Worm (Caenorhabditis elegans): ENCODE measurements around the gene sto-2.

sto-2 gene

ce11 chrX:5342007-5342406, 18.8 kb upstream of the sto-2 start, which contains the start of gene C26B9.7:
Gene C26B9.7 (plus strand): TSS chrX:5342307.
- TF ChIP-seq nhr-28 (tag; optimal IDR thresholded peaks at IDR 0.05) = no peak
- no peak for TF ChIP-seq grh-1 (GFP tag; IDR thresholded peaks at IDR 0.05)
- no peak for TF ChIP-seq nhr-90 (tag; optimal IDR thresholded peaks at IDR 0.05; ENCODE audit: poor library complexity)
- no peak for TF ChIP-seq fkh-10 (GFP tag; optimal IDR thresholded peaks at IDR 0.05)
- TF ChIP-seq nhr-237 (tag; optimal IDR thresholded peaks at IDR 0.05) = no peak
- no peak for TF ChIP-seq nhr-12 (tag; optimal IDR thresholded peaks at IDR 0.05)
- TF ChIP-seq mep-1 (tag; optimal IDR thresholded peaks at IDR 0.05) = no peak
- no peak for TF ChIP-seq nhr-19 (GFP tag; conservative IDR thresholded peaks at IDR 0.05)
- no peak for TF ChIP-seq hpl-2 (GFP tag; optimal IDR thresholded peaks at IDR 0.05)

ce11 chrX:5339889-5340288, 16.7 kb upstream of the sto-2 start, which contains the start of gene C26B9.2:
Gene C26B9.2 (plus strand): TSS chrX:5340189.
- TF ChIP-seq unc-30 (tag; optimal IDR thresholded peaks at IDR 0.05) (no peak), blmp-1 (tag; optimal IDR thresholded peaks at IDR 0.05) (peak; percentile 43), grh-1 (GFP tag; IDR thresholded peaks at IDR 0.05) (no peak), efl-3 (GFP tag; optimal IDR thresholded peaks at IDR 0.05) (no peak), snu-23 (GFP tag; optimal IDR thresholded peaks at IDR 0.05) (no peak), ztf-4 (tag; optimal IDR thresholded peaks at IDR 0.05) (no peak), lin-13 (GFP tag; optimal IDR thresholded peaks at IDR 0.05) (no peak)

- TF ChIP-seq blmp-1 (tag; optimal IDR thresholded peaks at IDR 0.05) (peak; percentile 92), nhr-85 (tag) (peak; percentile 68), isw-1 (GFP tag; IDR thresholded peaks at IDR 0.05) (no peak)
Measured at ce11 chrX:5339357-5339756, 16.2 kb upstream of the sto-2 start.

- TF ChIP-seq nhr-90 (tag; optimal IDR thresholded peaks at IDR 0.05; ENCODE audit: poor library complexity) (no peak), lin-13 (GFP tag; optimal IDR thresholded peaks at IDR 0.05) (no peak), egl-27 (tag; optimal IDR thresholded peaks at IDR 0.05) (no peak), fkh-10 (GFP tag; optimal IDR thresholded peaks at IDR 0.05) (no peak), mdl-1 (tag; optimal IDR thresholded peaks at IDR 0.05) (no peak), lin-14 (GFP tag; optimal IDR thresholded peaks at IDR 0.05) (peak; percentile 3), rnt-1 (tag; optimal IDR thresholded peaks at IDR 0.05) (no peak), lin-15B (tag; optimal IDR thresholded peaks at IDR 0.05) (no peak), nhr-237 (tag; optimal IDR thresholded peaks at IDR 0.05) (no peak), nhr-12 (tag; optimal IDR thresholded peaks at IDR 0.05) (no peak), mep-1 (tag; optimal IDR thresholded peaks at IDR 0.05) (peak; percentile 25), isw-1 (GFP tag; IDR thresholded peaks at IDR 0.05) (no peak), pax-3 (tag; optimal IDR thresholded peaks at IDR 0.05) (no peak), blmp-1 (tag; optimal IDR thresholded peaks at IDR 0.05) (peak; percentile 98), ceh-82 (tag; optimal IDR thresholded peaks at IDR 0.05) (no peak), ceh-8 (GFP tag; optimal IDR thresholded peaks at IDR 0.05) (no peak), pag-3 (tag; optimal IDR thresholded peaks at IDR 0.05; ENCODE audit: borderline replicate concordance, insufficient read depth) (no peak), tbx-2 (tag; optimal IDR thresholded peaks at IDR 0.05) (no peak), nhr-19 (GFP tag; conservative IDR thresholded peaks at IDR 0.05) (no peak), ztf-4 (tag; optimal IDR thresholded peaks at IDR 0.05) (no peak)
Measured at ce11 chrX:5337959-5338358, 14.8 kb upstream of the sto-2 start, which contains the start of gene C26B9.3. Gene C26B9.3 (plus strand): TSS chrX:5338301.

- TF ChIP-seq xbp-1 (tag; optimal IDR thresholded peaks at IDR 0.05) = peak; percentile 45
- peak; percentile 29 for TF ChIP-seq skn-1 (tag; optimal IDR thresholded peaks at IDR 0.05)
- TF ChIP-seq unc-86 (tag; optimal IDR thresholded peaks at IDR 0.05) = peak; percentile 24
- peak; percentile 43 for TF ChIP-seq nhr-47 (tag; optimal IDR thresholded peaks at IDR 0.05)
- no peak for TF ChIP-seq alr-1 (tag; optimal IDR thresholded peaks at IDR 0.05; ENCODE audit: borderline replicate concordance)
- TF ChIP-seq tbx-2 (tag; optimal IDR thresholded peaks at IDR 0.05) = peak; percentile 55
- TF ChIP-seq fkh-8 (tag; optimal IDR thresholded peaks at IDR 0.05) = peak; percentile 64
- peak; percentile 29 for TF ChIP-seq jun-1 (tag; optimal IDR thresholded peaks at IDR 0.05)
- TF ChIP-seq efl-1 (optimal IDR thresholded peaks at IDR 0.05) = peak in 1 of 2 experiments; percentile 48
- TF ChIP-seq efl-1 (GFP tag; optimal IDR thresholded peaks at IDR 0.05 in 1 of 2) = peak; percentile 2 to 20
- TF ChIP-seq C16A3.4 (tag; optimal IDR thresholded peaks at IDR 0.05) = peak; percentile 10
- TF ChIP-seq lin-39 (tag; optimal IDR thresholded peaks at IDR 0.05) = no peak
- no peak for TF ChIP-seq vab-15 (tag; optimal IDR thresholded peaks at IDR 0.05)
- peak; percentile 45 for TF ChIP-seq nhr-90 (tag; optimal IDR thresholded peaks at IDR 0.05; ENCODE audit: poor library complexity)
- TF ChIP-seq mdl-1 (tag; optimal IDR thresholded peaks at IDR 0.05) = peak in 1 of 2 experiments; percentile 83
- TF ChIP-seq ceh-82 (tag; optimal IDR thresholded peaks at IDR 0.05) = peak; percentile 31 to 62 (median 43)
- peak in 1 of 6 experiments; percentile 49 for TF ChIP-seq elt-3 (tag; optimal IDR thresholded peaks at IDR 0.05)
- peak; percentile 20 for TF ChIP-seq fkh-10 (GFP tag; optimal IDR thresholded peaks at IDR 0.05)
- peak; percentile 67 for TF ChIP-seq snu-23 (GFP tag; optimal IDR thresholded peaks at IDR 0.05)
- peak; percentile 37 for TF ChIP-seq isw-1 (GFP tag; IDR thresholded peaks at IDR 0.05)
- TF ChIP-seq rnt-1 (tag; optimal IDR thresholded peaks at IDR 0.05) = peak; percentile 53
- peak; percentile 8 for TF ChIP-seq snpc-4 (tag; optimal IDR thresholded peaks at IDR 0.05)
- peak; percentile 72 for TF ChIP-seq mep-1 (tag; optimal IDR thresholded peaks at IDR 0.05)
- TF ChIP-seq aly-2 (tag; optimal IDR thresholded peaks at IDR 0.05) = no peak
Measured at ce11 chrX:5336498-5336897, 13.3 kb upstream of the sto-2 start.

Data from whole organism, L1 larva.